Worm (Caenorhabditis elegans): Measurements from ENCODE around the gene Y42H9AR.5.

Y42H9AR.5 gene

ce11 chrIV:8080782-8081181 lies 21.5 kb upstream of the Y42H9AR.5 start:
- TF ChIP-seq alr-1 (tag; optimal IDR thresholded peaks at IDR 0.05) (no peak), crh-2 (tag; optimal IDR thresholded peaks at IDR 0.05) (no peak), lin-39 (tag; optimal IDR thresholded peaks at IDR 0.05) (no peak), unc-39 (tag; optimal IDR thresholded peaks at IDR 0.05) (no peak), sma-9 (GFP tag; optimal IDR thresholded peaks at IDR 0.05) (no peak), sma-9 (tag; optimal IDR thresholded peaks at IDR 0.05) (no peak), unc-62 (GFP tag; optimal IDR thresholded peaks at IDR 0.05) (no peak), egl-27 (tag; optimal IDR thresholded peaks at IDR 0.05) (no peak), elt-1 (tag; optimal IDR thresholded peaks at IDR 0.05) (no peak), blmp-1 (tag; optimal IDR thresholded peaks at IDR 0.05; ENCODE audit: insufficient read depth) (no peak), peb-1 (tag; optimal IDR thresholded peaks at IDR 0.05) (no peak)

- TF ChIP-seq fos-1 (tag; optimal IDR thresholded peaks at IDR 0.05) = peak; percentile 0
- no peak for TF ChIP-seq mbf-1 (tag; optimal IDR thresholded peaks at IDR 0.05)
Measured at ce11 chrIV:8086552-8086951, 15.8 kb upstream of the Y42H9AR.5 start, which contains the start of gene nsy-7. TSS of gene nsy-7 (minus strand) at chrIV:8086652.

- no peak for TF ChIP-seq nhr-77 (tag; optimal IDR thresholded peaks at IDR 0.05)
- no peak for TF ChIP-seq lin-13 (GFP tag; optimal IDR thresholded peaks at IDR 0.05)
Measured at ce11 chrIV:8091539-8091938, 10.8 kb upstream of the Y42H9AR.5 start.

ce11 chrIV:8096375-8096774 lies 6.0 kb upstream of the Y42H9AR.5 start:
- TF ChIP-seq skn-1 (tag; optimal IDR thresholded peaks at IDR 0.05) (no peak), nhr-237 (tag; optimal IDR thresholded peaks at IDR 0.05) (no peak), nhr-129 (tag; optimal IDR thresholded peaks at IDR 0.05) (no peak), mbf-1 (tag; optimal IDR thresholded peaks at IDR 0.05) (no peak), nhr-23 (tag; optimal IDR thresholded peaks at IDR 0.05) (no peak), sma-3 (GFP tag; optimal IDR thresholded peaks at IDR 0.05) (no peak), ceh-16 (tag; optimal IDR thresholded peaks at IDR 0.05) (no peak), dmd-4 (tag; optimal IDR thresholded peaks at IDR 0.05) (no peak), lin-39 (tag; optimal IDR thresholded peaks at IDR 0.05) (no peak), unc-62 (GFP tag; optimal IDR thresholded peaks at IDR 0.05) (no peak), C34F6.9 (tag; optimal IDR thresholded peaks at IDR 0.05) (no peak), snpc-4 (tag; optimal IDR thresholded peaks at IDR 0.05) (no peak), lin-13 (GFP tag; optimal IDR thresholded peaks at IDR 0.05) (no peak), ztf-1 (GFP tag; conservative IDR thresholded peaks at IDR 0.05) (no peak), F13H6.1 (tag; optimal IDR thresholded peaks at IDR 0.05) (no peak)

- TF ChIP-seq sma-9 (GFP tag; optimal IDR thresholded peaks at IDR 0.05) (no peak), sma-9 (tag; optimal IDR thresholded peaks at IDR 0.05) (no peak), sem-4 (tag; optimal IDR thresholded peaks at IDR 0.05) (no peak), nhr-237 (tag; optimal IDR thresholded peaks at IDR 0.05) (no peak), nhr-6 (tag; optimal IDR thresholded peaks at IDR 0.05) (no peak), ceh-16 (tag; optimal IDR thresholded peaks at IDR 0.05) (no peak), snpc-4 (tag; optimal IDR thresholded peaks at IDR 0.05) (no peak), ztf-4 (tag; optimal IDR thresholded peaks at IDR 0.05) (no peak), mdl-1 (tag; optimal IDR thresholded peaks at IDR 0.05) (no peak), nhr-77 (tag; optimal IDR thresholded peaks at IDR 0.05) (no peak), nhr-11 (tag; optimal IDR thresholded peaks at IDR 0.05) (no peak)
Measured at ce11 chrIV:8099601-8100000, 2.7 kb upstream of the Y42H9AR.5 start, which contains the start of gene Y42H9AR.2. TSS of gene Y42H9AR.2 (plus strand) at chrIV:8099901.

ce11 chrIV:8103196-8103595 lies 865 bp downstream of the Y42H9AR.5 start:
- TF ChIP-seq snpc-4 (tag; optimal IDR thresholded peaks at IDR 0.05) = no peak
- no peak for TF ChIP-seq zag-1 (tag; optimal IDR thresholded peaks at IDR 0.05)
- TF ChIP-seq nhr-25 (tag; optimal IDR thresholded peaks at IDR 0.05) = peak; percentile 37
- peak; percentile 66 for TF ChIP-seq sma-9 (GFP tag; optimal IDR thresholded peaks at IDR 0.05)
- no peak for TF ChIP-seq sma-9 (tag; optimal IDR thresholded peaks at IDR 0.05)
- peak; percentile 14 for TF ChIP-seq sma-3 (GFP tag; optimal IDR thresholded peaks at IDR 0.05)
- TF ChIP-seq nhr-21 (tag; optimal IDR thresholded peaks at IDR 0.05) = peak; percentile 45
- no peak for TF ChIP-seq nhr-12 (tag; optimal IDR thresholded peaks at IDR 0.05)
- no peak for TF ChIP-seq ztf-4 (tag; optimal IDR thresholded peaks at IDR 0.05)
- peak; percentile 3 for TF ChIP-seq crh-2 (tag; optimal IDR thresholded peaks at IDR 0.05)
- TF ChIP-seq ama-1 (optimal IDR thresholded peaks at IDR 0.05) = no peak
- TF ChIP-seq R02D3.7 (tag; optimal IDR thresholded peaks at IDR 0.05) = no peak
- TF ChIP-seq ztf-11 (tag; optimal IDR thresholded peaks at IDR 0.05) = no peak
- no peak for TF ChIP-seq gmeb-1 (tag; optimal IDR thresholded peaks at IDR 0.05)
- no peak for TF ChIP-seq nhr-6 (tag; optimal IDR thresholded peaks at IDR 0.05)
